Fruit fly (Drosophila melanogaster) whole organism, adult: ENCODE results near the gene CG4477.

Experiments used
- CG11617 ChIP-seq: fragments of 200-800 bp; sonication (Bioruptor generic); optimal IDR thresholded peaks from 2 replicates; lab custom pipeline; 2017; ENCODE audit warnings: mild to moderate bottlenecking, missing biosample characterization, missing genetic modification reagents, missing genetic modification characterization
- CG12768 ChIP-seq: fragments of 200-800 bp; sonication (Bioruptor generic); optimal IDR thresholded peaks from 2 replicates; lab custom pipeline; 2017; ENCODE audit warnings: missing biosample characterization, missing genetic modification characterization, mild to moderate bottlenecking, moderate library complexity, missing genetic modification reagents
- CG14711 ChIP-seq: fragments of 200-800 bp; sonication (Bioruptor generic); optimal IDR thresholded peaks from 2 replicates; lab custom pipeline; 2018; ENCODE audit warnings: missing biosample characterization, mild to moderate bottlenecking, missing genetic modification characterization, moderate library complexity
- CG1620 ChIP-seq: fragments of 200-800 bp; sonication (Bioruptor generic); optimal IDR thresholded peaks from 2 replicates; lab custom pipeline; 2016; ENCODE audit warnings: missing biosample characterization, missing genetic modification characterization
- CG33017 ChIP-seq: fragments of 200-800 bp; sonication (Bioruptor generic); optimal IDR thresholded peaks from 2 replicates; lab custom pipeline; 2018; ENCODE audit warnings: missing biosample characterization, mild to moderate bottlenecking, missing genetic modification characterization, moderate library complexity
- CG5204 ChIP-seq: fragments of 200-800 bp; sonication (Bioruptor generic); optimal IDR thresholded peaks from 2 replicates; lab custom pipeline; 2016; ENCODE audit warnings: missing biosample characterization, missing genetic modification characterization
- CG7045 ChIP-seq: fragments of 200-800 bp; sonication (Bioruptor generic); optimal IDR thresholded peaks from 2 replicates; lab custom pipeline; 2017; ENCODE audit warnings: missing biosample characterization, mild to moderate bottlenecking, missing genetic modification characterization
- CG7101 ChIP-seq: fragments of 200-800 bp; sonication (Bioruptor generic); optimal IDR thresholded peaks from 2 replicates; lab custom pipeline; 2018; ENCODE audit warnings: missing biosample characterization, mild to moderate bottlenecking, missing genetic modification characterization, moderate library complexity
- Clk ChIP-seq: fragments of 200-800 bp; sonication (Bioruptor generic); optimal IDR thresholded peaks from 2 replicates; lab custom pipeline; 2017; ENCODE audit warnings: missing biosample characterization, missing genetic modification characterization
- Crg-1 ChIP-seq: fragments of 200-800 bp; sonication (Bioruptor generic); optimal IDR thresholded peaks from 2 replicates; lab custom pipeline; 2016; ENCODE audit warnings: missing biosample characterization, missing genetic modification characterization
- Hr96 ChIP-seq: fragments of 200-800 bp; sonication (Bioruptor generic); optimal IDR thresholded peaks from 2 replicates; lab custom pipeline; 2016; ENCODE audit warnings: missing biosample characterization, missing genetic modification characterization
- Mnt ChIP-seq: fragments of 200-800 bp; sonication (Bioruptor generic); optimal IDR thresholded peaks from 2 replicates; lab custom pipeline; 2016; ENCODE audit warnings: missing biosample characterization, mild to moderate bottlenecking, missing genetic modification characterization
- bab1 ChIP-seq: fragments of 200-800 bp; sonication (Bioruptor generic); optimal IDR thresholded peaks from 3 replicates; lab custom pipeline; 2019; ENCODE audit warnings: missing biosample characterization, mild to moderate bottlenecking, missing genetic modification characterization, moderate library complexity
- cic ChIP-seq: fragments of 200-800 bp; sonication (Bioruptor generic); optimal IDR thresholded peaks from 2 replicates; lab custom pipeline; 2017; ENCODE audit warnings: missing biosample characterization, mild to moderate bottlenecking, missing genetic modification characterization, moderate library complexity
- cnc ChIP-seq, 2 experiments: fragments of >200 bp; optimal IDR thresholded peaks; 2 replicates each; lab custom pipeline; 2017
- kay ChIP-seq: fragments of 200-800 bp; sonication (Bioruptor generic); peaks from one replicate; lab custom pipeline; 2016; ENCODE audit warnings: missing biosample characterization, missing genetic modification characterization, borderline replicate concordance
- ovo ChIP-seq: fragments of 200-800 bp; sonication (Bioruptor generic); optimal IDR thresholded peaks from 2 replicates; lab custom pipeline; 2016; ENCODE audit warnings: missing biosample characterization, missing genetic modification characterization
- pad ChIP-seq: fragments of 200-800 bp; sonication (Bioruptor generic); optimal IDR thresholded peaks from 3 replicates; lab custom pipeline; 2017; ENCODE audit warnings: missing biosample characterization, missing genetic modification characterization, mild to moderate bottlenecking, moderate library complexity, missing genetic modification reagents
- tj ChIP-seq: fragments of 200-800 bp; sonication (Bioruptor generic); optimal IDR thresholded peaks from 3 replicates; lab custom pipeline; 2017; ENCODE audit warnings: missing biosample characterization, mild to moderate bottlenecking, missing genetic modification characterization, moderate library complexity
- toe ChIP-seq: fragments of 200-800 bp; sonication (Bioruptor generic); optimal IDR thresholded peaks from 2 replicates; lab custom pipeline; 2016; ENCODE audit warnings: missing biosample characterization, missing genetic modification characterization

Gene CG4477

dm6 chr3L:9255172-9255571 lies 5.1 kb downstream of the CG4477 start:
- TF ChIP-seq pad (GFP tag; lab: Kevin White, UChicago) (no peak), kay (GFP tag; lab: Kevin White, UChicago) (no peak), bab1 (GFP tag; lab: Kevin White, UChicago) (no peak), CG7045 (GFP tag; lab: Kevin White, UChicago) (no peak), cnc (optimal IDR thresholded peaks at IDR 0.05; lab: Kevin White, UChicago) (no peak), ovo (GFP tag; lab: Kevin White, UChicago) (no peak), tj (no peak), Clk (GFP tag; lab: Kevin White, UChicago) (no peak), CG5204 (GFP tag; lab: Kevin White, UChicago) (no peak), CG1620 (no peak), CG33017 (tag; lab: Kevin White, UChicago) (no peak), Crg-1 (GFP tag; lab: Kevin White, UChicago) (no peak), CG7101 (no peak), Mnt (no peak), CG14711 (tag; lab: Kevin White, UChicago) (no peak), Hr96 (no peak), toe (GFP tag; lab: Kevin White, UChicago) (no peak), CG11617 (no peak), cic (GFP tag; lab: Kevin White, UChicago) (no peak), CG12768 (GFP tag; lab: Kevin White, UChicago) (no peak)

DNA sequence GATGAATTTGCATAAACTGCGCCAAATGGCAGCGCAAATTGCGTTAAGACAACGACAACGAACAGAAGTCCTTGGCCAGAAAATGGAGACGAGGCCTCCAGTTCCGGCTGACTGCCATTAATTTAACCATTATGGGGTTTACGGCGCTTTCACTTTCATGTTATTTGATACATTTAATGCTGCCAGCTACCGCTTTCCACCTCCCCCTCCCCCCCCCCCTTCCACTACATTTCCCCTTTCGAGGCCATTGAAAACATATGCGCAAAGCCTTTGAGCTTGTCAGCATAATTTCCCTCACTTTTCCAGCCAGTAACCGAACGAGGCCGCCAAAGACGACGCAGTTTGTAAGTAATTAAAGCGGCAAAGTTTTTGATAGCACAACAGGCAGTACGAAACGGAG lies 12.2 kb downstream of the CG4477 start:
- no peak for TF ChIP-seq CG14711 (tag; lab: Kevin White, UChicago)

dm6 chr3L:9283743-9284142 lies 33.7 kb downstream of the CG4477 start:
- no peak for TF ChIP-seq tj
- no peak for TF ChIP-seq toe (GFP tag; lab: Kevin White, UChicago)
- no peak for TF ChIP-seq cnc (optimal IDR thresholded peaks at IDR 0.05; lab: Kevin White, UChicago)
- TF ChIP-seq Hr96 = no peak
- no peak for TF ChIP-seq pad (GFP tag; lab: Kevin White, UChicago)
- no peak for TF ChIP-seq Clk (GFP tag; lab: Kevin White, UChicago)
- TF ChIP-seq cic (GFP tag; lab: Kevin White, UChicago) = no peak
- TF ChIP-seq CG11617 = no peak
- TF ChIP-seq CG5204 (GFP tag; lab: Kevin White, UChicago) = no peak
- no peak for TF ChIP-seq Mnt
